Worm (Caenorhabditis elegans) whole organism, mixed stage, embryonic: Measurements from ENCODE around the gene exos-7.

ENCODE experiments used
- drap-1 ChIP-seq: fragments of 200-800 bp; sonication (Bioruptor generic); optimal IDR thresholded peaks from 3 replicates; lab custom pipeline; 2018; ENCODE audit warnings: mild to moderate bottlenecking, missing genetic modification characterization, missing compliant biosample characterization
- elt-1 ChIP-seq: sonication (generic microtip); optimal IDR thresholded peaks from 2 replicates; lab custom pipeline; 2017; ENCODE audit warnings: missing genetic modification characterization, mild to moderate bottlenecking, missing compliant biosample characterization, antibody characterized with exemption, moderate library complexity, borderline replicate concordance; ENCODE audit not compliant: insufficient read depth
- unc-62 ChIP-seq: fragments of 150-350 bp; optimal IDR thresholded peaks from 2 replicates; lab custom pipeline; 2014; ENCODE audit warnings: missing biosample characterization, missing genetic modification reagents, missing genetic modification characterization

- TF ChIP-seq unc-62 (GFP tag; lab: Kevin White, UChicago) (no peak), drap-1 (no peak), elt-1 (tag; lab: Kevin White, UChicago) (no peak)
Measured at ce11 chrV:20871194-20871593, 32.5 kb downstream of the exos-7 start.
